Fruit fly (Drosophila melanogaster) Kc167 (cell line): ENCODE data around the gene CG12104.

Source experiments
- Sin3A ChIP-seq: fragments of >200 bp; optimal IDR thresholded peaks from 2 replicates; lab custom pipeline; 2018; ENCODE audit warnings: missing external identifiers
- insv ChIP-seq: fragments of >200 bp; optimal IDR thresholded peaks from 3 replicates; lab custom pipeline; 2018; ENCODE audit warnings: missing external identifiers

DNA sequence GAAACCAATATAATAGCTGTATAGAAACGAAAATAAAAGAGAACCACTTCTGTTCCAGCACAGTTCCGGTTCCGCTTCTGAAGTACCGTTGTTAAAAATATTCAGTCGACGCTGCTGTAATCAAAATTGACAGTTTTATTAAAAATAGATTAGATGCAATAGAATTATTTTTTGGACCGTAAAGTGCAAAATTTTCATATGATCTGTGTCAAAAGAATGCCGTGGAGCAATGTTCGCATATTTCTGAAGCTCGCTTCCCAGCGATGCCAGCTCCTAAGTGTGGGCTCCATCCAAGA, 307 bp upstream of the CG12104 start, which contains the start of the genes CG18170 and CG33791:
- no peak for TF ChIP-seq insv
- no peak for TF ChIP-seq Sin3A (lab: Kevin White, UChicago)
